Fruit fly (Drosophila melanogaster) whole organism, wandering third instar larva: ENCODE measurements around the gene CG15056.

Experiments used
- Abd-B ChIP-seq: fragments of >200 bp; optimal IDR thresholded peaks from 2 replicates; lab custom pipeline; 2017; ENCODE audit warnings: missing biosample characterization, missing genetic modification characterization
- CG9705 ChIP-seq: fragments of 200-800 bp; sonication (Bioruptor generic); optimal IDR thresholded peaks from 2 replicates; lab custom pipeline; 2018; ENCODE audit warnings: missing biosample characterization, mild to moderate bottlenecking, missing genetic modification characterization
- CrebA ChIP-seq: fragments of 200-800 bp; sonication (Bioruptor generic); optimal IDR thresholded peaks from 2 replicates; lab custom pipeline; 2016; ENCODE audit warnings: missing biosample characterization, mild to moderate bottlenecking, missing genetic modification characterization, borderline replicate concordance
- Dfd ChIP-seq: fragments of >200 bp; optimal IDR thresholded peaks from 2 replicates; lab custom pipeline; 2017; ENCODE audit warnings: missing biosample characterization, missing genetic modification characterization
- Dif ChIP-seq: fragments of 200-275, 200-300 bp; sonication (Bioruptor generic); optimal IDR thresholded peaks from 2 replicates; lab custom pipeline; 2018; ENCODE audit warnings: missing biosample characterization, missing genetic modification characterization; ENCODE audit not compliant: partially characterized antibody
- Hnf4 ChIP-seq: fragments of 200-800 bp; sonication (Bioruptor generic); optimal IDR thresholded peaks from 2 replicates; lab custom pipeline; 2016; ENCODE audit warnings: missing biosample characterization, mild to moderate bottlenecking, missing genetic modification characterization
- Hr83 ChIP-seq: fragments of 200-300 bp; sonication (Bioruptor generic); optimal IDR thresholded peaks from 2 replicates; lab custom pipeline; 2016; ENCODE audit warnings: missing biosample characterization, mild to moderate bottlenecking, missing genetic modification characterization, moderate library complexity; ENCODE audit not compliant: poor library complexity, severe bottlenecking
- Jra ChIP-seq: sonication (Bioruptor generic); optimal IDR thresholded peaks from 2 replicates; lab custom pipeline; 2016; ENCODE audit warnings: missing biosample characterization, missing genetic modification characterization
- Mio ChIP-seq: sonication (Bioruptor generic); optimal IDR thresholded peaks from 2 replicates; lab custom pipeline; 2016; ENCODE audit warnings: missing biosample characterization, missing genetic modification characterization
- Myc ChIP-seq: fragments of >200 bp; optimal IDR thresholded peaks from 2 replicates; lab custom pipeline; 2017
- N ChIP-seq: fragments of >200 bp; optimal IDR thresholded peaks from 2 replicates; lab custom pipeline; 2018; ENCODE audit warnings: missing biosample characterization, missing external identifiers, missing genetic modification characterization
- OdsH ChIP-seq: fragments of 200-800 bp; sonication (Bioruptor generic); optimal IDR thresholded peaks from 2 replicates; lab custom pipeline; 2016; ENCODE audit warnings: missing biosample characterization, mild to moderate bottlenecking, missing genetic modification characterization
- Rel ChIP-seq, 2 experiments: fragments of 200-800 bp; sonication (Bioruptor generic) in 1 of 2; optimal IDR thresholded peaks; 2 replicates in 1 of 2; 3 replicates in 1 of 2; lab custom pipeline; 2016 to 2019; ENCODE audit warnings: mild to moderate bottlenecking in 2 of 2, missing biosample characterization in 2 of 2, missing genetic modification characterization in 2 of 2, moderate library complexity in 1 of 2
- Sp1 ChIP-seq: fragments of 200-800 bp; sonication (Bioruptor generic); optimal IDR thresholded peaks from 3 replicates; lab custom pipeline; 2019; ENCODE audit warnings: missing biosample characterization, mild to moderate bottlenecking, missing genetic modification characterization, moderate library complexity
- Vsx2 ChIP-seq: fragments of 200-300, 225-300 bp; sonication (Bioruptor generic); optimal IDR thresholded peaks from 2 replicates; lab custom pipeline; 2018; ENCODE audit warnings: missing biosample characterization, missing genetic modification characterization; ENCODE audit not compliant: partially characterized antibody
- br ChIP-seq: fragments of 200-800 bp; sonication (Bioruptor generic); optimal IDR thresholded peaks from 2 replicates; lab custom pipeline; 2016; ENCODE audit warnings: missing biosample characterization, missing genetic modification characterization
- brk ChIP-seq: fragments of 200-800 bp; sonication (Bioruptor generic); optimal IDR thresholded peaks from 2 replicates; lab custom pipeline; 2016; ENCODE audit warnings: missing biosample characterization, mild to moderate bottlenecking, missing genetic modification characterization
- dl ChIP-seq, 2 experiments: fragments of 175-275, 200-275 bp in 1 of 2; fragments of 200-275 bp in 1 of 2; sonication (Bioruptor generic); optimal IDR thresholded peaks; lab custom pipeline; 2018; ENCODE audit warnings: mild to moderate bottlenecking in 2 of 2, missing biosample characterization in 2 of 2, missing genetic modification characterization in 2 of 2, moderate library complexity in 2 of 2; ENCODE audit not compliant: partially characterized antibody in 2 of 2, insufficient read depth in 1 of 2
- dmrt93B ChIP-seq: fragments of 200-800 bp; sonication (Bioruptor generic); optimal IDR thresholded peaks from 2 replicates; lab custom pipeline; 2018; ENCODE audit warnings: missing biosample characterization, mild to moderate bottlenecking, missing genetic modification characterization
- foxo ChIP-seq, 2 experiments: fragments of 200-800 bp; sonication (Bioruptor generic); optimal IDR thresholded peaks; 2 replicates in 1 of 2; 3 replicates in 1 of 2; lab custom pipeline; 2016 to 2017; ENCODE audit warnings: missing biosample characterization in 2 of 2, missing genetic modification characterization in 2 of 2
- fru ChIP-seq: fragments of 200-800 bp; sonication (Bioruptor generic); optimal IDR thresholded peaks from 3 replicates; lab custom pipeline; 2016; ENCODE audit warnings: missing biosample characterization, mild to moderate bottlenecking, missing genetic modification characterization
- h ChIP-seq: fragments of 200-800 bp; sonication (Bioruptor generic); optimal IDR thresholded peaks from 3 replicates; lab custom pipeline; 2016; ENCODE audit warnings: missing biosample characterization, mild to moderate bottlenecking, missing genetic modification characterization
- jim ChIP-seq: fragments of 175-275, 200-325 bp; sonication (Bioruptor generic); optimal IDR thresholded peaks from 2 replicates; lab custom pipeline; 2016; ENCODE audit warnings: missing biosample characterization, mild to moderate bottlenecking, missing genetic modification characterization
- lola ChIP-seq: fragments of >200 bp; optimal IDR thresholded peaks from 2 replicates; lab custom pipeline; 2017; ENCODE audit warnings: missing biosample characterization, missing genetic modification characterization
- pan ChIP-seq: fragments of >200 bp; optimal IDR thresholded peaks from 2 replicates; lab custom pipeline; 2017
- psq ChIP-seq: fragments of 200-800 bp; sonication (Bioruptor generic); optimal IDR thresholded peaks from 3 replicates; lab custom pipeline; 2017; ENCODE audit warnings: missing biosample characterization, mild to moderate bottlenecking, missing genetic modification characterization, moderate library complexity
- rgr ChIP-seq: fragments of 200-800 bp; sonication (Bioruptor generic); optimal IDR thresholded peaks from 3 replicates; lab custom pipeline; 2016; ENCODE audit warnings: missing biosample characterization, mild to moderate bottlenecking, missing genetic modification characterization
- sv ChIP-seq: fragments of 200-800 bp; sonication (Bioruptor generic); optimal IDR thresholded peaks from 3 replicates; lab custom pipeline; 2016; ENCODE audit warnings: missing biosample characterization, missing genetic modification characterization
- tai ChIP-seq: sonication (Bioruptor generic); optimal IDR thresholded peaks from 2 replicates; lab custom pipeline; 2016; ENCODE audit warnings: missing biosample characterization, missing genetic modification characterization
- usp ChIP-seq: fragments of >200 bp; optimal IDR thresholded peaks from 2 replicates; lab custom pipeline; 2017; ENCODE audit warnings: missing biosample characterization, missing genetic modification characterization
- woc ChIP-seq: sonication (Bioruptor generic); optimal IDR thresholded peaks from 2 replicates; lab custom pipeline; 2016; ENCODE audit warnings: missing biosample characterization, mild to moderate bottlenecking, missing genetic modification characterization

The CG15056 gene

dm6 chrX:18395157-18395556 lies 20.1 kb upstream of the CG15056 start:
- no peak for TF ChIP-seq Rel (GFP tag; optimal IDR thresholded peaks at IDR 0.05; lab: Kevin White, UChicago)
- peak; percentile 40 for TF ChIP-seq Rel (tag; optimal IDR thresholded peaks at IDR 0.05; lab: Kevin White, UChicago)
- TF ChIP-seq dmrt93B (GFP tag; lab: Kevin White, UChicago) = no peak
- no peak for TF ChIP-seq rgr (GFP tag; lab: Kevin White, UChicago)
- TF ChIP-seq Hnf4 (GFP tag; lab: Kevin White, UChicago) = no peak
- TF ChIP-seq, all 38 proteins: peak for 1

- no peak for TF ChIP-seq h
- TF ChIP-seq Sp1 (GFP tag; lab: Kevin White, UChicago) = no peak
- TF ChIP-seq, all 38 proteins: peak for 0
Observed at dm6 chrX:18399965-18400364, 15.2 kb upstream of the CG15056 start, which contains the start of gene CG34328. Gene CG34328 (minus strand): TSS chrX:18400065.

dm6 chrX:18402564-18402963 lies 12.7 kb upstream of the CG15056 start:
- TF ChIP-seq Rel (GFP tag; optimal IDR thresholded peaks at IDR 0.05; lab: Kevin White, UChicago) (no peak), Rel (tag; optimal IDR thresholded peaks at IDR 0.05; lab: Kevin White, UChicago) (peak; percentile 50), dl (GFP tag; optimal IDR thresholded peaks at IDR 0.05; lab: Kevin White, UChicago; ENCODE audit: insufficient read depth in 1 of 2, partially characterized antibody in 2 of 2) (no peak)

dm6 chrX:18404150-18404631 lies 11.0 kb upstream of the CG15056 start:
- TF ChIP-seq usp (GFP tag; lab: Kevin White, UChicago) (no peak), Rel (GFP tag; optimal IDR thresholded peaks at IDR 0.05; lab: Kevin White, UChicago) (no peak), Rel (tag; optimal IDR thresholded peaks at IDR 0.05; lab: Kevin White, UChicago) (peak; percentile 3), Dif (GFP tag; lab: Kevin White, UChicago) (peak; percentile 22)
- TF ChIP-seq, all 38 proteins: peak for 2

- peak; percentile 95 for TF ChIP-seq Dif (GFP tag; lab: Kevin White, UChicago)
- no peak for TF ChIP-seq Hr83 (GFP tag; lab: Kevin White, UChicago)
- no peak for TF ChIP-seq Myc (lab: Kevin White, UChicago)
- TF ChIP-seq jim = peak; percentile 1
- TF ChIP-seq Mio = no peak
- no peak for TF ChIP-seq CG9705 (GFP tag; lab: Kevin White, UChicago)
- no peak for TF ChIP-seq CrebA (GFP tag; lab: Kevin White, UChicago)
- no peak for TF ChIP-seq brk (GFP tag; lab: Kevin White, UChicago)
- TF ChIP-seq Abd-B (GFP tag; lab: Kevin White, UChicago) = no peak
- TF ChIP-seq fru (GFP tag; lab: Kevin White, UChicago) = peak; percentile 0
- TF ChIP-seq woc (GFP tag; lab: Kevin White, UChicago) = no peak
- peak; percentile 15 for TF ChIP-seq Hnf4 (GFP tag; lab: Kevin White, UChicago)
- TF ChIP-seq lola (GFP tag; lab: Kevin White, UChicago) = no peak
- TF ChIP-seq foxo (GFP tag; optimal IDR thresholded peaks at IDR 0.05; lab: Kevin White, UChicago) = no peak
- no peak for TF ChIP-seq Sp1 (GFP tag; lab: Kevin White, UChicago)
- TF ChIP-seq Dfd (GFP tag; lab: Kevin White, UChicago) = no peak
- TF ChIP-seq rgr (GFP tag; lab: Kevin White, UChicago) = no peak
- no peak for TF ChIP-seq tai
- no peak for TF ChIP-seq sv (GFP tag; lab: Kevin White, UChicago)
- no peak for TF ChIP-seq OdsH
- TF ChIP-seq usp (GFP tag; lab: Kevin White, UChicago) = no peak
- peak; percentile 3 for TF ChIP-seq Jra (GFP tag; lab: Kevin White, UChicago)
- TF ChIP-seq Vsx2 (GFP tag; lab: Kevin White, UChicago) = peak; percentile 90
- peak; percentile 91 for TF ChIP-seq br
- peak; percentile 90 to 93 for TF ChIP-seq dl (GFP tag; optimal IDR thresholded peaks at IDR 0.05; lab: Kevin White, UChicago; ENCODE audit: insufficient read depth in 1 of 2, partially characterized antibody in 2 of 2)
- peak; percentile 1 for TF ChIP-seq h
- no peak for TF ChIP-seq N (GFP tag; lab: Kevin White, UChicago)
- no peak for TF ChIP-seq psq (GFP tag; lab: Kevin White, UChicago)
- TF ChIP-seq pan (lab: Kevin White, UChicago) = peak; percentile 70
- TF ChIP-seq, all 38 proteins: peak for 10
Observed at dm6 chrX:18404632-18405238, 10.5 kb upstream of the CG15056 start.
